Worm (Caenorhabditis elegans) whole organism, L1 larva: ENCODE data around the gene C47G2.3.

Source experiments
- C34B4.2 ChIP-seq: sonication (generic microtip); optimal IDR thresholded peaks from 2 replicates; lab custom pipeline; 2017; ENCODE audit warnings: mild to moderate bottlenecking, missing genetic modification characterization, missing compliant biosample characterization
- aly-2 ChIP-seq: fragments of 150-350 bp; optimal IDR thresholded peaks from 2 replicates; lab custom pipeline; 2014; ENCODE audit warnings: missing biosample characterization, missing genetic modification characterization
- fkh-10 ChIP-seq: sonication (generic microtip); optimal IDR thresholded peaks from 2 replicates; lab custom pipeline; 2017; ENCODE audit warnings: missing biosample characterization, missing genetic modification reagents, missing genetic modification characterization
- lin-14 ChIP-seq: fragments of 200-800 bp; sonication (Bioruptor generic); optimal IDR thresholded peaks from 2 replicates; lab custom pipeline; 2018; ENCODE audit warnings: mild to moderate bottlenecking, missing genetic modification characterization, moderate library complexity, missing compliant biosample characterization
- lin-15B ChIP-seq: fragments of 150-350 bp; sonication (generic microtip); optimal IDR thresholded peaks from 3 replicates; lab custom pipeline; 2014; ENCODE audit warnings: missing biosample characterization, missing genetic modification characterization
- nhr-28 ChIP-seq: fragments of 150-350 bp; optimal IDR thresholded peaks from 2 replicates; lab custom pipeline; 2014; ENCODE audit warnings: missing biosample characterization, missing genetic modification characterization
- nhr-76 ChIP-seq: sonication (generic microtip); optimal IDR thresholded peaks from 2 replicates; lab custom pipeline; 2017; ENCODE audit warnings: missing biosample characterization, missing genetic modification characterization
- nhr-77 ChIP-seq: fragments of 150-350 bp; optimal IDR thresholded peaks from 2 replicates; lab custom pipeline; 2014; ENCODE audit warnings: missing biosample characterization, missing genetic modification characterization
- tbx-2 ChIP-seq: sonication (generic microtip); optimal IDR thresholded peaks from 2 replicates; lab custom pipeline; 2016; ENCODE audit warnings: missing genetic modification characterization, missing compliant biosample characterization

- no peak for TF ChIP-seq aly-2
- no peak for TF ChIP-seq nhr-76 (tag; lab: Kevin White, UChicago)
- no peak for TF ChIP-seq nhr-77 (tag; lab: Kevin White, UChicago)
- no peak for TF ChIP-seq tbx-2
- TF ChIP-seq lin-15B (tag; lab: Kevin White, UChicago): no peak
- TF ChIP-seq C34B4.2 (tag; lab: Kevin White, UChicago): no peak
- TF ChIP-seq lin-14 (GFP tag; lab: Kevin White, UChicago): no peak
- no peak for TF ChIP-seq fkh-10 (GFP tag; lab: Kevin White, UChicago)
- no peak for TF ChIP-seq nhr-28
Measured at ce11 chrII:11240963-11241362, 49.0 kb downstream of the C47G2.3 start.
